Fruit fly (Drosophila melanogaster) whole organism, prepupa: Measurements from ENCODE around the gene CG1544.

Experiments used
- Blimp-1 ChIP-seq: fragments of 200-800 bp; sonication (Bioruptor generic); optimal IDR thresholded peaks from 3 replicates; lab custom pipeline; 2017; ENCODE audit warnings: missing biosample characterization, missing genetic modification characterization, mild to moderate bottlenecking, moderate library complexity, missing genetic modification reagents
- CG10631 ChIP-seq: fragments of 200-800 bp; sonication (Bioruptor generic); optimal IDR thresholded peaks from 2 replicates; lab custom pipeline; 2016; ENCODE audit warnings: missing biosample characterization, missing genetic modification characterization
- CG10669 ChIP-seq: fragments of 200-800 bp; sonication (Bioruptor generic); optimal IDR thresholded peaks from 3 replicates; lab custom pipeline; 2018; ENCODE audit warnings: missing biosample characterization, mild to moderate bottlenecking, missing genetic modification characterization, moderate library complexity
- CG11762 ChIP-seq: fragments of 200-800 bp; sonication (Bioruptor generic); optimal IDR thresholded peaks from 3 replicates; lab custom pipeline; 2016; ENCODE audit warnings: missing biosample characterization, missing genetic modification characterization; ENCODE audit not compliant: insufficient read depth
- CG11902 ChIP-seq: fragments of 200-800 bp; sonication (Bioruptor generic); optimal IDR thresholded peaks from 3 replicates; lab custom pipeline; 2016; ENCODE audit warnings: missing biosample characterization, missing genetic modification characterization
- CG15336 ChIP-seq: fragments of 200-800 bp; sonication (Bioruptor generic); IDR thresholded peaks from 2 replicates; pipeline ENCODE4 v1.3.6; 2022; ENCODE audit warnings: missing biosample characterization, missing genetic modification characterization
- CG1621 ChIP-seq: fragments of 200-800 bp; sonication (Bioruptor generic); optimal IDR thresholded peaks from 3 replicates; lab custom pipeline; 2018; ENCODE audit warnings: missing biosample characterization, mild to moderate bottlenecking, missing genetic modification characterization
- CG16779 ChIP-seq: fragments of 200-800 bp; sonication (Bioruptor generic); optimal IDR thresholded peaks from 3 replicates; lab custom pipeline; 2017; ENCODE audit warnings: missing biosample characterization, mild to moderate bottlenecking, missing genetic modification characterization
- CG32006 ChIP-seq: fragments of 200-800 bp; sonication (Bioruptor generic); optimal IDR thresholded peaks from 3 replicates; lab custom pipeline; 2017; ENCODE audit warnings: missing biosample characterization, mild to moderate bottlenecking, missing genetic modification characterization
- CG3919 ChIP-seq: fragments of 200-800 bp; sonication (Bioruptor generic); optimal IDR thresholded peaks from 3 replicates; lab custom pipeline; 2016; ENCODE audit warnings: missing biosample characterization, missing genetic modification characterization
- CG4318 ChIP-seq: fragments of 200-800 bp; sonication (Bioruptor generic); optimal IDR thresholded peaks from 3 replicates; lab custom pipeline; 2017; ENCODE audit warnings: missing biosample characterization, mild to moderate bottlenecking, missing genetic modification characterization
- CG6163 ChIP-seq: fragments of 200-800 bp; sonication (Bioruptor generic); IDR thresholded peaks from 3 replicates; pipeline ENCODE4 v1.3.6; 2022; ENCODE audit warnings: missing biosample characterization, missing genetic modification characterization
- CG6276 ChIP-seq: fragments of 200-800 bp; sonication (Bioruptor generic); optimal IDR thresholded peaks from 2 replicates; lab custom pipeline; 2017; ENCODE audit warnings: missing biosample characterization, mild to moderate bottlenecking, missing genetic modification characterization
- CG6792 ChIP-seq: fragments of 200-800 bp; sonication (Bioruptor generic); optimal IDR thresholded peaks from 3 replicates; lab custom pipeline; 2016; ENCODE audit warnings: missing biosample characterization, missing genetic modification characterization
- CG6808 ChIP-seq: fragments of 200-800 bp; sonication (Bioruptor generic); optimal IDR thresholded peaks from 3 replicates; lab custom pipeline; 2017; ENCODE audit warnings: missing biosample characterization, missing genetic modification characterization, mild to moderate bottlenecking, moderate library complexity, missing genetic modification reagents
- CG6854 ChIP-seq: fragments of 200-800 bp; sonication (Bioruptor generic); optimal IDR thresholded peaks from 2 replicates; lab custom pipeline; 2017; ENCODE audit warnings: missing biosample characterization, mild to moderate bottlenecking, missing genetic modification characterization
- CG7368 ChIP-seq: fragments of 200-800 bp; sonication (Bioruptor generic); optimal IDR thresholded peaks from 3 replicates; lab custom pipeline; 2016; ENCODE audit warnings: missing biosample characterization, missing genetic modification characterization
- CG8119 ChIP-seq: fragments of 200-800 bp; sonication (Bioruptor generic); IDR thresholded peaks from 3 replicates; pipeline ENCODE4 v1.3.6; 2022; ENCODE audit warnings: missing biosample characterization, missing genetic modification characterization
- CG8319 ChIP-seq: fragments of 200-800 bp; sonication (Bioruptor generic); optimal IDR thresholded peaks from 3 replicates; lab custom pipeline; 2016; ENCODE audit warnings: missing biosample characterization, missing genetic modification characterization
- CG8632 ChIP-seq: fragments of 200-800 bp; sonication (Bioruptor generic); optimal IDR thresholded peaks from 3 replicates; lab custom pipeline; 2016; ENCODE audit warnings: missing biosample characterization, missing genetic modification characterization
- Eip75B ChIP-seq: fragments of 200-800 bp; sonication (Bioruptor generic); optimal IDR thresholded peaks from 3 replicates; lab custom pipeline; 2016; ENCODE audit warnings: missing biosample characterization, missing genetic modification characterization
- Eip93F ChIP-seq: fragments of 200-800 bp; sonication (Bioruptor generic); optimal IDR thresholded peaks from 2 replicates; lab custom pipeline; 2016; ENCODE audit warnings: missing biosample characterization, mild to moderate bottlenecking, missing genetic modification characterization
- Ets21C ChIP-seq: fragments of 200-800 bp; sonication (Bioruptor generic); optimal IDR thresholded peaks from 3 replicates; lab custom pipeline; 2016; ENCODE audit warnings: missing biosample characterization, missing genetic modification characterization
- Ets96B ChIP-seq: fragments of 200-800 bp; optimal IDR thresholded peaks from 2 replicates; lab custom pipeline; 2019; ENCODE audit warnings: missing biosample characterization, mild to moderate bottlenecking, missing genetic modification characterization, moderate library complexity
- Hr4 ChIP-seq: fragments of 200-800 bp; sonication (Bioruptor generic); optimal IDR thresholded peaks from 3 replicates; lab custom pipeline; 2016; ENCODE audit warnings: missing biosample characterization, missing genetic modification characterization
- Lpt ChIP-seq: fragments of 200-800 bp; sonication (Bioruptor generic); optimal IDR thresholded peaks from 3 replicates; lab custom pipeline; 2016; ENCODE audit warnings: missing biosample characterization, missing genetic modification characterization
- Smox ChIP-seq: fragments of 200-800 bp; sonication (Bioruptor generic); optimal IDR thresholded peaks from 3 replicates; lab custom pipeline; 2016; ENCODE audit warnings: missing biosample characterization, missing genetic modification characterization
- Sox15 ChIP-seq: fragments of 200-800 bp; sonication (Bioruptor generic); optimal IDR thresholded peaks from 3 replicates; lab custom pipeline; 2016; ENCODE audit warnings: missing biosample characterization, missing genetic modification characterization
- cyc ChIP-seq: fragments of 200-800 bp; sonication (Bioruptor generic); optimal IDR thresholded peaks from 3 replicates; lab custom pipeline; 2016; ENCODE audit warnings: missing biosample characterization, missing genetic modification characterization
- dsx ChIP-seq: fragments of 200-800 bp; optimal IDR thresholded peaks from 3 replicates; lab custom pipeline; 2019; ENCODE audit warnings: missing biosample characterization, mild to moderate bottlenecking, missing genetic modification characterization, moderate library complexity; ENCODE audit not compliant: poor library complexity, severe bottlenecking
- esn ChIP-seq: fragments of 200-800 bp; sonication (Bioruptor generic); optimal IDR thresholded peaks from 2 replicates; lab custom pipeline; 2016; ENCODE audit warnings: missing biosample characterization, mild to moderate bottlenecking, missing genetic modification characterization, moderate library complexity
- fd59A ChIP-seq: fragments of 200-800 bp; sonication (Bioruptor generic); optimal IDR thresholded peaks from 2 replicates; lab custom pipeline; 2017; ENCODE audit warnings: missing biosample characterization, mild to moderate bottlenecking, missing genetic modification characterization, missing genetic modification reagents
- fd85E ChIP-seq: fragments of 200-800 bp; sonication (Bioruptor generic); optimal IDR thresholded peaks from 3 replicates; lab custom pipeline; 2016; ENCODE audit warnings: missing biosample characterization, missing genetic modification characterization
- fkh ChIP-seq: fragments of 200-800 bp; sonication (Bioruptor generic); optimal IDR thresholded peaks from 3 replicates; lab custom pipeline; 2017; ENCODE audit warnings: missing biosample characterization, mild to moderate bottlenecking, missing genetic modification characterization, moderate library complexity
- lz ChIP-seq: fragments of 200-800 bp; sonication (Bioruptor generic); optimal IDR thresholded peaks from 3 replicates; lab custom pipeline; 2016; ENCODE audit warnings: missing biosample characterization, missing genetic modification characterization
- pdm3 ChIP-seq: fragments of 200-800 bp; sonication (Bioruptor generic); optimal IDR thresholded peaks from 3 replicates; lab custom pipeline; 2016; ENCODE audit warnings: missing biosample characterization, missing genetic modification characterization
- salr ChIP-seq, 2 experiments: fragments of 200-800 bp; sonication (Bioruptor generic); optimal IDR thresholded peaks; 3 replicates each; lab custom pipeline; 2016 to 2018; ENCODE audit warnings: missing biosample characterization in 2 of 2, missing genetic modification characterization in 2 of 2, mild to moderate bottlenecking in 1 of 2
- ss ChIP-seq, 2 experiments: fragments of 200-800 bp; sonication (Bioruptor generic); optimal IDR thresholded peaks; 2 replicates in 1 of 2; 3 replicates in 1 of 2; lab custom pipeline; 2017 to 2018; ENCODE audit warnings: mild to moderate bottlenecking in 2 of 2, missing biosample characterization in 2 of 2, missing genetic modification characterization in 2 of 2, moderate library complexity in 1 of 2
- svp ChIP-seq: fragments of 200-800 bp; sonication (Bioruptor generic); peaks from one replicate; lab custom pipeline; 2016; ENCODE audit warnings: missing biosample characterization, missing genetic modification characterization
- vri ChIP-seq: fragments of 200-800 bp; sonication (Bioruptor generic); optimal IDR thresholded peaks from 3 replicates; lab custom pipeline; 2016; ENCODE audit warnings: missing biosample characterization, mild to moderate bottlenecking, missing genetic modification characterization

The CG1544 gene

DNA sequence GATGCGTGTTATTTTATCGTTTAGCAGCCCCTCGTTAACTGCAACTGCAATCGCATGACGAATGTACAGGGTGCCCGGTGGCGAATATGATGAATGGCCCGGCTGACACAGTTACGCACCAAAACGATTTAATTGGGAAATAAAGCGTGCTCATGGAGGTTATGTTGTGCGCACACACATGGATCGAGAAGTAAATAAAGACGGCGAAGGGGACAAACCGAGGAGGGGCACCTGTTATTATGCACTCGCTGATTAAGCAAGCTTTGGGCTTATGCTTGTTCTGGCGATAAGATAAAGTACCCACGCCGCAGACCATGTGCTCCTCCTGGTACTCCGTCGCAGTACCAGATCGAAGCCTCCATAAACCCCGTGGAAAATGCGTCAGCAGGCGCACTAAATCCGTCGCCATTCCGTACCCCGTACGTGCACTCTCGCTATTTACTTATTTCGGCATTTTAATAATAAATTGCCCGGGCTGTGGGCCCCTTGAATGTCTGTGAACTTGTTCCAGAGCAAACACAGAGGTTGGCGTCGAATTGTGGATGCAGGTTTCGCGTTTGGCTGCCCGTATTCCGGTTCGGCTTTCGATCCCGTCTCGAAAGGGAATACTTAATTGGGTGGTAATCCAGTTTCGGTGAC, 28.4 kb downstream of the CG1544 start (continued):
- TF ChIP-seq CG15336 (GFP tag; lab: Robert Waterston, UW) (peak; percentile 70), Eip75B (GFP tag; lab: Kevin White, UChicago) (peak; percentile 80), CG6854 (peak; percentile 39), CG16779 (tag; lab: Kevin White, UChicago) (no peak), Lpt (GFP tag; lab: Kevin White, UChicago) (peak; percentile 40), esn (GFP tag; lab: Kevin White, UChicago) (peak; percentile 83), CG4318 (no peak), CG8319 (GFP tag; lab: Kevin White, UChicago) (peak; percentile 52), pdm3 (GFP tag; lab: Kevin White, UChicago) (no peak), CG6276 (GFP tag; lab: Kevin White, UChicago) (no peak), CG3919 (no peak), cyc (peak; percentile 59), Ets96B (tag; lab: Kevin White, UChicago) (no peak), CG8119 (GFP tag; lab: Robert Waterston, UW) (peak; percentile 67; the same call in 2 of the 3 replicates), CG32006 (GFP tag; lab: Kevin White, UChicago) (no peak), svp (peak; percentile 91), CG1621 (no peak), Smox (GFP tag; lab: Kevin White, UChicago) (peak; percentile 77), CG7368 (GFP tag; lab: Kevin White, UChicago) (peak; percentile 60), CG8632 (peak; percentile 67), lz (GFP tag; lab: Kevin White, UChicago) (peak; percentile 80), Sox15 (GFP tag; lab: Kevin White, UChicago) (peak; percentile 50), Hr4 (GFP tag; lab: Kevin White, UChicago) (peak; percentile 45), CG11762 (GFP tag; lab: Kevin White, UChicago) (peak; percentile 44), CG6792 (GFP tag; lab: Kevin White, UChicago) (peak; percentile 81), CG11902 (GFP tag; lab: Kevin White, UChicago) (peak; percentile 28), fd59A (GFP tag; lab: Kevin White, UChicago) (peak; percentile 8), CG6163 (GFP tag; lab: Robert Waterston, UW) (peak; percentile 69; the same call in 2 of the 3 replicates), CG10631 (GFP tag; lab: Kevin White, UChicago) (peak; percentile 25), Eip93F (GFP tag; lab: Kevin White, UChicago) (peak; percentile 68), CG6808 (GFP tag; lab: Kevin White, UChicago) (no peak), Blimp-1 (GFP tag; lab: Kevin White, UChicago) (peak; percentile 24), fkh (GFP tag; lab: Kevin White, UChicago) (no peak), fd85E (GFP tag; lab: Kevin White, UChicago) (peak; percentile 7), dsx (GFP tag; lab: Kevin White, UChicago) (no peak), Ets21C (GFP tag; lab: Kevin White, UChicago) (peak; percentile 58), salr (GFP tag; optimal IDR thresholded peaks at IDR 0.05; lab: Kevin White, UChicago) (no peak), ss (GFP tag; optimal IDR thresholded peaks at IDR 0.05; lab: Kevin White, UChicago) (no peak), vri (GFP tag; lab: Kevin White, UChicago) (peak; percentile 94)

DNA sequence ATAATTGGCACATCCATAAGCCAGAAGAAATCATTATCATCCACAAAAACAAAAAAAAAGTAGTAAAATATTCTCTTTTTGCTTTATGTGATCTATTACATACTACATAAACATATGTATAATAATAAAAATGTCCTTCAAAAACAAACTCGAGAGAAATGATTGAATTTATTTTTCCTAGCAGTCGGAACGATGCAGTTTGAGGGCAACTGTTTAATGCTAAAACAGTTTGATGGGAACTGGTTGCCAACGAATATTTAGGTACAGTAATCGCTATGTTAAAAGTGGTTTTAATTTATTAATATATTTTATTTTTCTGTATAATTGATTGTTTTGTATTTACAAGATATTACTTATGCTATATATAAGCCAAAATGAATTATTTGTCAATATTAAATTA, 34.4 kb downstream of the CG1544 start:
- no peak for TF ChIP-seq cyc
- no peak for TF ChIP-seq CG10669 (GFP tag; lab: Kevin White, UChicago)
